Fruit fly (Drosophila melanogaster) whole organism, wandering third instar larva: ENCODE measurements around the gene comm3.
A peak's percentile ranks its signal among the peaks of the same experiment; 100 is the strongest.

ENCODE experiments used
- Abd-B ChIP-seq: fragments of >200 bp; optimal IDR thresholded peaks from 2 replicates; lab custom pipeline; 2017; ENCODE audit warnings: missing biosample characterization, missing genetic modification characterization
- CG32264 ChIP-seq: fragments of 200-800 bp; sonication (Bioruptor generic); optimal IDR thresholded peaks from 2 replicates; lab custom pipeline; 2016; ENCODE audit warnings: missing biosample characterization, missing genetic modification characterization
- CG9705 ChIP-seq: fragments of 200-800 bp; sonication (Bioruptor generic); optimal IDR thresholded peaks from 2 replicates; lab custom pipeline; 2018; ENCODE audit warnings: missing biosample characterization, mild to moderate bottlenecking, missing genetic modification characterization
- CrebA ChIP-seq: fragments of 200-800 bp; sonication (Bioruptor generic); optimal IDR thresholded peaks from 2 replicates; lab custom pipeline; 2016; ENCODE audit warnings: missing biosample characterization, mild to moderate bottlenecking, missing genetic modification characterization, borderline replicate concordance
- Dfd ChIP-seq: fragments of >200 bp; optimal IDR thresholded peaks from 2 replicates; lab custom pipeline; 2017; ENCODE audit warnings: missing biosample characterization, missing genetic modification characterization
- Dif ChIP-seq: fragments of 200-275, 200-300 bp; sonication (Bioruptor generic); optimal IDR thresholded peaks from 2 replicates; lab custom pipeline; 2018; ENCODE audit warnings: missing biosample characterization, missing genetic modification characterization; ENCODE audit not compliant: partially characterized antibody
- GATAd ChIP-seq: sonication (Bioruptor generic); optimal IDR thresholded peaks from 2 replicates; lab custom pipeline; 2016; ENCODE audit warnings: missing biosample characterization, missing genetic modification characterization
- HLH106 ChIP-seq: fragments of 200-800 bp; optimal IDR thresholded peaks from 3 replicates; lab custom pipeline; 2019; ENCODE audit warnings: missing biosample characterization, mild to moderate bottlenecking, missing genetic modification characterization, moderate library complexity
- Hnf4 ChIP-seq: fragments of 200-800 bp; sonication (Bioruptor generic); optimal IDR thresholded peaks from 2 replicates; lab custom pipeline; 2016; ENCODE audit warnings: missing biosample characterization, mild to moderate bottlenecking, missing genetic modification characterization
- Hr78 ChIP-seq: fragments of >200 bp; optimal IDR thresholded peaks from 2 replicates; lab custom pipeline; 2017; ENCODE audit warnings: missing biosample characterization, missing genetic modification characterization
- Hr83 ChIP-seq: fragments of 200-300 bp; sonication (Bioruptor generic); optimal IDR thresholded peaks from 2 replicates; lab custom pipeline; 2016; ENCODE audit warnings: missing biosample characterization, mild to moderate bottlenecking, missing genetic modification characterization, moderate library complexity; ENCODE audit not compliant: poor library complexity, severe bottlenecking
- Jra ChIP-seq: sonication (Bioruptor generic); optimal IDR thresholded peaks from 2 replicates; lab custom pipeline; 2016; ENCODE audit warnings: missing biosample characterization, missing genetic modification characterization
- Mio ChIP-seq: sonication (Bioruptor generic); optimal IDR thresholded peaks from 2 replicates; lab custom pipeline; 2016; ENCODE audit warnings: missing biosample characterization, missing genetic modification characterization
- Myc ChIP-seq: fragments of >200 bp; optimal IDR thresholded peaks from 2 replicates; lab custom pipeline; 2017
- N ChIP-seq: fragments of >200 bp; optimal IDR thresholded peaks from 2 replicates; lab custom pipeline; 2018; ENCODE audit warnings: missing biosample characterization, missing external identifiers, missing genetic modification characterization
- OdsH ChIP-seq: fragments of 200-800 bp; sonication (Bioruptor generic); optimal IDR thresholded peaks from 2 replicates; lab custom pipeline; 2016; ENCODE audit warnings: missing biosample characterization, mild to moderate bottlenecking, missing genetic modification characterization
- Rel ChIP-seq, 2 experiments: fragments of 200-800 bp; sonication (Bioruptor generic) in 1 of 2; optimal IDR thresholded peaks; 2 replicates in 1 of 2; 3 replicates in 1 of 2; lab custom pipeline; 2016 to 2019; ENCODE audit warnings: mild to moderate bottlenecking in 2 of 2, missing biosample characterization in 2 of 2, missing genetic modification characterization in 2 of 2, moderate library complexity in 1 of 2
- Sp1 ChIP-seq: fragments of 200-800 bp; sonication (Bioruptor generic); optimal IDR thresholded peaks from 3 replicates; lab custom pipeline; 2019; ENCODE audit warnings: missing biosample characterization, mild to moderate bottlenecking, missing genetic modification characterization, moderate library complexity
- Vsx2 ChIP-seq: fragments of 200-300, 225-300 bp; sonication (Bioruptor generic); optimal IDR thresholded peaks from 2 replicates; lab custom pipeline; 2018; ENCODE audit warnings: missing biosample characterization, missing genetic modification characterization; ENCODE audit not compliant: partially characterized antibody
- br ChIP-seq: fragments of 200-800 bp; sonication (Bioruptor generic); optimal IDR thresholded peaks from 2 replicates; lab custom pipeline; 2016; ENCODE audit warnings: missing biosample characterization, missing genetic modification characterization
- brk ChIP-seq: fragments of 200-800 bp; sonication (Bioruptor generic); optimal IDR thresholded peaks from 2 replicates; lab custom pipeline; 2016; ENCODE audit warnings: missing biosample characterization, mild to moderate bottlenecking, missing genetic modification characterization
- dl ChIP-seq, 2 experiments: fragments of 175-275, 200-275 bp in 1 of 2; fragments of 200-275 bp in 1 of 2; sonication (Bioruptor generic); optimal IDR thresholded peaks; lab custom pipeline; 2018; ENCODE audit warnings: mild to moderate bottlenecking in 2 of 2, missing biosample characterization in 2 of 2, missing genetic modification characterization in 2 of 2, moderate library complexity in 2 of 2; ENCODE audit not compliant: partially characterized antibody in 2 of 2, insufficient read depth in 1 of 2
- dmrt93B ChIP-seq: fragments of 200-800 bp; sonication (Bioruptor generic); optimal IDR thresholded peaks from 2 replicates; lab custom pipeline; 2018; ENCODE audit warnings: missing biosample characterization, mild to moderate bottlenecking, missing genetic modification characterization
- dsf ChIP-seq: sonication (Bioruptor generic); optimal IDR thresholded peaks from 2 replicates; lab custom pipeline; 2016; ENCODE audit warnings: missing biosample characterization, missing genetic modification characterization, borderline replicate concordance
- ey ChIP-seq: fragments of 200-800 bp; sonication (Bioruptor generic); optimal IDR thresholded peaks from 2 replicates; lab custom pipeline; 2016; ENCODE audit warnings: missing biosample characterization, missing genetic modification characterization
- foxo ChIP-seq, 2 experiments: fragments of 200-800 bp; sonication (Bioruptor generic); optimal IDR thresholded peaks; 2 replicates in 1 of 2; 3 replicates in 1 of 2; lab custom pipeline; 2016 to 2017; ENCODE audit warnings: missing biosample characterization in 2 of 2, missing genetic modification characterization in 2 of 2
- fru ChIP-seq: fragments of 200-800 bp; sonication (Bioruptor generic); optimal IDR thresholded peaks from 3 replicates; lab custom pipeline; 2016; ENCODE audit warnings: missing biosample characterization, mild to moderate bottlenecking, missing genetic modification characterization
- h ChIP-seq: fragments of 200-800 bp; sonication (Bioruptor generic); optimal IDR thresholded peaks from 3 replicates; lab custom pipeline; 2016; ENCODE audit warnings: missing biosample characterization, mild to moderate bottlenecking, missing genetic modification characterization
- jim ChIP-seq: fragments of 175-275, 200-325 bp; sonication (Bioruptor generic); optimal IDR thresholded peaks from 2 replicates; lab custom pipeline; 2016; ENCODE audit warnings: missing biosample characterization, mild to moderate bottlenecking, missing genetic modification characterization
- lola ChIP-seq: fragments of >200 bp; optimal IDR thresholded peaks from 2 replicates; lab custom pipeline; 2017; ENCODE audit warnings: missing biosample characterization, missing genetic modification characterization
- pan ChIP-seq: fragments of >200 bp; optimal IDR thresholded peaks from 2 replicates; lab custom pipeline; 2017
- psq ChIP-seq: fragments of 200-800 bp; sonication (Bioruptor generic); optimal IDR thresholded peaks from 3 replicates; lab custom pipeline; 2017; ENCODE audit warnings: missing biosample characterization, mild to moderate bottlenecking, missing genetic modification characterization, moderate library complexity
- rgr ChIP-seq: fragments of 200-800 bp; sonication (Bioruptor generic); optimal IDR thresholded peaks from 3 replicates; lab custom pipeline; 2016; ENCODE audit warnings: missing biosample characterization, mild to moderate bottlenecking, missing genetic modification characterization
- sage ChIP-seq: fragments of 200-800 bp; sonication (Bioruptor generic); optimal IDR thresholded peaks from 2 replicates; lab custom pipeline; 2016; ENCODE audit warnings: missing biosample characterization, mild to moderate bottlenecking, missing genetic modification characterization
- sv ChIP-seq: fragments of 200-800 bp; sonication (Bioruptor generic); optimal IDR thresholded peaks from 3 replicates; lab custom pipeline; 2016; ENCODE audit warnings: missing biosample characterization, missing genetic modification characterization
- tai ChIP-seq: sonication (Bioruptor generic); optimal IDR thresholded peaks from 2 replicates; lab custom pipeline; 2016; ENCODE audit warnings: missing biosample characterization, missing genetic modification characterization
- usp ChIP-seq: fragments of >200 bp; optimal IDR thresholded peaks from 2 replicates; lab custom pipeline; 2017; ENCODE audit warnings: missing biosample characterization, missing genetic modification characterization
- woc ChIP-seq: sonication (Bioruptor generic); optimal IDR thresholded peaks from 2 replicates; lab custom pipeline; 2016; ENCODE audit warnings: missing biosample characterization, mild to moderate bottlenecking, missing genetic modification characterization

comm3 gene

DNA sequence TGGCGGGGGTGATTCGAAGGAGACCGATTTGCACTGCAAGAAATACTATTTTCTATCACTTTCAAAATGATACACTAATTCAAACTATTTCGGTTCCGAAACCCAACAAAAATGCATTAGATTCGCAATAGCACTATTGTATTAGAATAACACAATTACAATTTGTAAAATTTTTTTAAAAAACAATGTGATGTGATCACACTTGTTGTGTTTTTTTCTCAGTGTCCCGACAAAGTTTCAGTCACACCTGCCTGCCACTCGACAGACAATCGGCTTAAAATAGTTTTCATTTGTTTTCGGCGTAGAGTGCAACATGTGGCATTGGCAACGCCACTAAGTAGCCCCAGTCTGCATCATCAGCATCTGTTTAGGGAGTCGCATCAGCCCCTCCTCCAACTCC lies 27.5 kb upstream of the comm3 start:
- peak; percentile 9 for TF ChIP-seq sv (GFP tag; lab: Kevin White, UChicago)
- TF ChIP-seq HLH106 (tag; lab: Kevin White, UChicago), result no peak
- no peak for TF ChIP-seq brk (GFP tag; lab: Kevin White, UChicago)
- TF ChIP-seq Rel (GFP tag; optimal IDR thresholded peaks at IDR 0.05; lab: Kevin White, UChicago), result no peak
- TF ChIP-seq Rel (tag; optimal IDR thresholded peaks at IDR 0.05; lab: Kevin White, UChicago), result no peak

DNA sequence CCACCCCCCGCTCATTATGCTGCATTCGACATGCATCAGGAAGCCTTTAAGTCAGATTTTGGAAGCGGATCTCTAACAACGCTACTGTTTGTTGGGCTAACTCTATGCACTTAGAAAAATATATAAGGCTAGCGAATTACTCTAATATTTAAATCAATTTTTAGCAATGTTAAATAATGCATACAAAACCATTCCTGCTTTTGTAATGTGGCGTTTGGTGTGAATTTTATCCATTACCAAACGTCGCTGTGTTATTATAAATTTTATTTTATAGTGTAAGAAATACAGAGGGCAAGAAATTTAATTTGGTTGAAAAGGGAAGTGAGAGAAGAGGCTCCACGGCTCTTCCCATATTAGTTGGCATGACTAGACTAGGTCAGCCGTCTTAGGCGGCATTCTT lies 25.2 kb upstream of the comm3 start:
- TF ChIP-seq woc (GFP tag; lab: Kevin White, UChicago), result no peak
- no peak for TF ChIP-seq jim (GFP tag; lab: Kevin White, UChicago)
- TF ChIP-seq pan (lab: Kevin White, UChicago), result no peak
- no peak for TF ChIP-seq fru
- TF ChIP-seq Hnf4 (GFP tag; lab: Kevin White, UChicago), result no peak
- TF ChIP-seq ey (GFP tag; lab: Kevin White, UChicago), result no peak
- TF ChIP-seq dsf (GFP tag; lab: Kevin White, UChicago), result no peak
- TF ChIP-seq sage (GFP tag; lab: Kevin White, UChicago), result no peak
- TF ChIP-seq sv (GFP tag; lab: Kevin White, UChicago), result no peak
- no peak for TF ChIP-seq Mio (GFP tag; lab: Kevin White, UChicago)

dm6 chr3L:15670455-15670854 lies 22.9 kb upstream of the comm3 start:
- TF ChIP-seq Hnf4 (GFP tag; lab: Kevin White, UChicago) (no peak), sage (GFP tag; lab: Kevin White, UChicago) (no peak), lola (GFP tag; lab: Kevin White, UChicago) (no peak), Dif (no peak), Vsx2 (no peak), psq (GFP tag; lab: Kevin White, UChicago) (peak; percentile 54), woc (GFP tag; lab: Kevin White, UChicago) (no peak), tai (GFP tag; lab: Kevin White, UChicago) (no peak), fru (peak; percentile 32), dl (GFP tag; optimal IDR thresholded peaks at IDR 0.05; lab: Kevin White, UChicago; ENCODE audit: insufficient read depth in 1 of 2, partially characterized antibody in 2 of 2) (no peak), Hr78 (no peak), ey (GFP tag; lab: Kevin White, UChicago) (no peak), Myc (lab: Kevin White, UChicago) (no peak), OdsH (peak; percentile 65), sv (GFP tag; lab: Kevin White, UChicago) (no peak), brk (GFP tag; lab: Kevin White, UChicago) (no peak), dmrt93B (GFP tag; lab: Kevin White, UChicago) (peak; percentile 40), N (GFP tag; lab: Kevin White, UChicago) (no peak), CG32264 (GFP tag; lab: Kevin White, UChicago) (no peak), pan (lab: Kevin White, UChicago) (no peak), Sp1 (GFP tag; lab: Kevin White, UChicago) (peak; percentile 71), jim (GFP tag; lab: Kevin White, UChicago) (no peak), Abd-B (GFP tag; lab: Kevin White, UChicago) (no peak), rgr (GFP tag; lab: Kevin White, UChicago) (peak; percentile 56), usp (GFP tag; lab: Kevin White, UChicago) (no peak), dsf (GFP tag; lab: Kevin White, UChicago) (no peak), h (GFP tag; lab: Kevin White, UChicago) (peak; percentile 25), CrebA (GFP tag; lab: Kevin White, UChicago) (no peak), GATAd (no peak), Rel (GFP tag; optimal IDR thresholded peaks at IDR 0.05; lab: Kevin White, UChicago) (no peak), Rel (tag; optimal IDR thresholded peaks at IDR 0.05; lab: Kevin White, UChicago) (no peak), br (GFP tag; lab: Kevin White, UChicago) (no peak), foxo (GFP tag; optimal IDR thresholded peaks at IDR 0.05; lab: Kevin White, UChicago) (peak in 1 of 2 experiments; percentile 55), Mio (GFP tag; lab: Kevin White, UChicago) (no peak), Hr83 (GFP tag; lab: Kevin White, UChicago) (no peak), Jra (GFP tag; lab: Kevin White, UChicago) (no peak), Dfd (no peak), HLH106 (tag; lab: Kevin White, UChicago) (peak; percentile 54), CG9705 (GFP tag; lab: Kevin White, UChicago) (no peak)
- TF ChIP-seq, all 38 proteins: peak for 9
